Worm (Caenorhabditis elegans) whole organism, L3 larva: Measurements from ENCODE around the gene Y97E10B.1.

Source experiments
- aly-2 ChIP-seq: fragments of 150-350 bp; optimal IDR thresholded peaks from 2 replicates; lab custom pipeline; 2014; ENCODE audit warnings: missing biosample characterization, missing genetic modification characterization
- ceh-16 ChIP-seq: sonication (generic microtip); optimal IDR thresholded peaks from 2 replicates; lab custom pipeline; 2017; ENCODE audit warnings: missing biosample characterization, missing genetic modification characterization
- ceh-82 ChIP-seq: fragments of 150-350 bp; optimal IDR thresholded peaks from 2 replicates; lab custom pipeline; 2014; ENCODE audit warnings: missing biosample characterization, missing genetic modification characterization
- jun-1 ChIP-seq: fragments of 150-350 bp; optimal IDR thresholded peaks from 2 replicates; lab custom pipeline; 2014; ENCODE audit warnings: missing biosample characterization, missing genetic modification reagents, missing genetic modification characterization
- lin-39 ChIP-seq: fragments of 150-350 bp; optimal IDR thresholded peaks from 2 replicates; lab custom pipeline; 2018; ENCODE audit warnings: missing biosample characterization, missing genetic modification reagents, missing genetic modification characterization
- lsy-12 ChIP-seq: sonication (generic microtip); optimal IDR thresholded peaks from 2 replicates; lab custom pipeline; 2016; ENCODE audit warnings: mild to moderate bottlenecking, missing genetic modification characterization, missing compliant biosample characterization
- mdl-1 ChIP-seq: fragments of 150-350 bp; optimal IDR thresholded peaks from 2 replicates; lab custom pipeline; 2014; ENCODE audit warnings: missing biosample characterization, missing genetic modification characterization
- nfya-1 ChIP-seq: sonication (generic microtip); optimal IDR thresholded peaks from 2 replicates; lab custom pipeline; 2017; ENCODE audit warnings: missing genetic modification characterization, mild to moderate bottlenecking, missing compliant biosample characterization, antibody characterized with exemption, moderate library complexity; ENCODE audit not compliant: insufficient read depth
- nhr-11 ChIP-seq: fragments of 150-350 bp; optimal IDR thresholded peaks from 2 replicates; lab custom pipeline; 2014; ENCODE audit warnings: missing biosample characterization, missing genetic modification characterization
- nhr-237 ChIP-seq: fragments of 150-350 bp; optimal IDR thresholded peaks from 2 replicates; lab custom pipeline; 2014; ENCODE audit warnings: missing biosample characterization, missing genetic modification characterization
- nhr-28 ChIP-seq: fragments of 150-350 bp; optimal IDR thresholded peaks from 2 replicates; lab custom pipeline; 2014; ENCODE audit warnings: missing biosample characterization, missing genetic modification characterization
- nhr-76 ChIP-seq: fragments of 150-350 bp; sonication (generic microtip); optimal IDR thresholded peaks from 5 replicates; lab custom pipeline; 2014; ENCODE audit warnings: missing biosample characterization, missing genetic modification characterization
- zag-1 ChIP-seq: fragments of 150-350 bp; optimal IDR thresholded peaks from 2 replicates; lab custom pipeline; 2014; ENCODE audit warnings: missing biosample characterization, missing genetic modification characterization

ce11 chrV:7928660-7929059 lies 15.0 kb upstream of the Y97E10B.1 start, which contains the start of gene srsx-5:
- no peak for TF ChIP-seq nhr-237 (tag; lab: Kevin White, UChicago)
- TF ChIP-seq nfya-1 (tag; lab: Kevin White, UChicago), result no peak
- no peak for TF ChIP-seq nhr-11 (tag; lab: Kevin White, UChicago)
- no peak for TF ChIP-seq nhr-28 (tag; lab: Kevin White, UChicago)
- TF ChIP-seq ceh-82, result no peak
- TF ChIP-seq zag-1, result no peak
- no peak for TF ChIP-seq lin-39 (tag; lab: Kevin White, UChicago)
- no peak for TF ChIP-seq mdl-1
- TF ChIP-seq jun-1 (tag; lab: Kevin White, UChicago), result no peak
- TF ChIP-seq ceh-16, result no peak
- TF ChIP-seq lsy-12, result no peak
- no peak for TF ChIP-seq nhr-76
- no peak for TF ChIP-seq aly-2
